Fruit fly (Drosophila melanogaster) whole organism, adult: ENCODE measurements around the gene Zir.
A peak's percentile ranks its signal among the peaks of the same experiment; 100 is the strongest.

Source experiments
- CG11617 ChIP-seq: fragments of 200-800 bp; sonication (Bioruptor generic); optimal IDR thresholded peaks from 2 replicates; lab custom pipeline; 2017; ENCODE audit warnings: mild to moderate bottlenecking, missing biosample characterization, missing genetic modification reagents, missing genetic modification characterization
- CG12768 ChIP-seq: fragments of 200-800 bp; sonication (Bioruptor generic); optimal IDR thresholded peaks from 2 replicates; lab custom pipeline; 2017; ENCODE audit warnings: missing biosample characterization, missing genetic modification characterization, mild to moderate bottlenecking, moderate library complexity, missing genetic modification reagents
- CG14711 ChIP-seq: fragments of 200-800 bp; sonication (Bioruptor generic); optimal IDR thresholded peaks from 2 replicates; lab custom pipeline; 2018; ENCODE audit warnings: missing biosample characterization, mild to moderate bottlenecking, missing genetic modification characterization, moderate library complexity
- CG1620 ChIP-seq: fragments of 200-800 bp; sonication (Bioruptor generic); optimal IDR thresholded peaks from 2 replicates; lab custom pipeline; 2016; ENCODE audit warnings: missing biosample characterization, missing genetic modification characterization
- CG33017 ChIP-seq: fragments of 200-800 bp; sonication (Bioruptor generic); optimal IDR thresholded peaks from 2 replicates; lab custom pipeline; 2018; ENCODE audit warnings: missing biosample characterization, mild to moderate bottlenecking, missing genetic modification characterization, moderate library complexity
- CG5204 ChIP-seq: fragments of 200-800 bp; sonication (Bioruptor generic); optimal IDR thresholded peaks from 2 replicates; lab custom pipeline; 2016; ENCODE audit warnings: missing biosample characterization, missing genetic modification characterization
- CG7045 ChIP-seq: fragments of 200-800 bp; sonication (Bioruptor generic); optimal IDR thresholded peaks from 2 replicates; lab custom pipeline; 2017; ENCODE audit warnings: missing biosample characterization, mild to moderate bottlenecking, missing genetic modification characterization
- CG7101 ChIP-seq: fragments of 200-800 bp; sonication (Bioruptor generic); optimal IDR thresholded peaks from 2 replicates; lab custom pipeline; 2018; ENCODE audit warnings: missing biosample characterization, mild to moderate bottlenecking, missing genetic modification characterization, moderate library complexity
- Clk ChIP-seq: fragments of 200-800 bp; sonication (Bioruptor generic); optimal IDR thresholded peaks from 2 replicates; lab custom pipeline; 2017; ENCODE audit warnings: missing biosample characterization, missing genetic modification characterization
- Crg-1 ChIP-seq: fragments of 200-800 bp; sonication (Bioruptor generic); optimal IDR thresholded peaks from 2 replicates; lab custom pipeline; 2016; ENCODE audit warnings: missing biosample characterization, missing genetic modification characterization
- Hr96 ChIP-seq: fragments of 200-800 bp; sonication (Bioruptor generic); optimal IDR thresholded peaks from 2 replicates; lab custom pipeline; 2016; ENCODE audit warnings: missing biosample characterization, missing genetic modification characterization
- Mnt ChIP-seq: fragments of 200-800 bp; sonication (Bioruptor generic); optimal IDR thresholded peaks from 2 replicates; lab custom pipeline; 2016; ENCODE audit warnings: missing biosample characterization, mild to moderate bottlenecking, missing genetic modification characterization
- bab1 ChIP-seq: fragments of 200-800 bp; sonication (Bioruptor generic); optimal IDR thresholded peaks from 3 replicates; lab custom pipeline; 2019; ENCODE audit warnings: missing biosample characterization, mild to moderate bottlenecking, missing genetic modification characterization, moderate library complexity
- cic ChIP-seq: fragments of 200-800 bp; sonication (Bioruptor generic); optimal IDR thresholded peaks from 2 replicates; lab custom pipeline; 2017; ENCODE audit warnings: missing biosample characterization, mild to moderate bottlenecking, missing genetic modification characterization, moderate library complexity
- cnc ChIP-seq, 2 experiments: fragments of >200 bp; optimal IDR thresholded peaks; 2 replicates each; lab custom pipeline; 2017
- kay ChIP-seq: fragments of 200-800 bp; sonication (Bioruptor generic); peaks from one replicate; lab custom pipeline; 2016; ENCODE audit warnings: missing biosample characterization, missing genetic modification characterization, borderline replicate concordance
- ovo ChIP-seq: fragments of 200-800 bp; sonication (Bioruptor generic); optimal IDR thresholded peaks from 2 replicates; lab custom pipeline; 2016; ENCODE audit warnings: missing biosample characterization, missing genetic modification characterization
- pad ChIP-seq: fragments of 200-800 bp; sonication (Bioruptor generic); optimal IDR thresholded peaks from 3 replicates; lab custom pipeline; 2017; ENCODE audit warnings: missing biosample characterization, missing genetic modification characterization, mild to moderate bottlenecking, moderate library complexity, missing genetic modification reagents
- tj ChIP-seq: fragments of 200-800 bp; sonication (Bioruptor generic); optimal IDR thresholded peaks from 3 replicates; lab custom pipeline; 2017; ENCODE audit warnings: missing biosample characterization, mild to moderate bottlenecking, missing genetic modification characterization, moderate library complexity
- toe ChIP-seq: fragments of 200-800 bp; sonication (Bioruptor generic); optimal IDR thresholded peaks from 2 replicates; lab custom pipeline; 2016; ENCODE audit warnings: missing biosample characterization, missing genetic modification characterization

The Zir gene

dm6 chr2L:67279-67657 lies 27.3 kb upstream of the Zir start:
- TF ChIP-seq Crg-1 (GFP tag; lab: Kevin White, UChicago) (no peak), CG7045 (GFP tag; lab: Kevin White, UChicago) (no peak), Hr96 (no peak), tj (GFP tag; lab: Kevin White, UChicago) (no peak), cic (peak; percentile 11), kay (GFP tag; lab: Kevin White, UChicago) (peak; percentile 45), Mnt (no peak)

- peak; percentile 46 for TF ChIP-seq kay (GFP tag; lab: Kevin White, UChicago)
- TF ChIP-seq pad (GFP tag; lab: Kevin White, UChicago), result no peak
Observed at dm6 chr2L:69560-69959, 25.0 kb upstream of the Zir start.

- TF ChIP-seq CG33017 (tag; lab: Kevin White, UChicago), result no peak
- no peak for TF ChIP-seq CG12768 (GFP tag; lab: Kevin White, UChicago)
- TF ChIP-seq Crg-1 (GFP tag; lab: Kevin White, UChicago), result no peak
- peak; percentile 9 for TF ChIP-seq cic
- TF ChIP-seq kay (GFP tag; lab: Kevin White, UChicago), result peak; percentile 86
- no peak for TF ChIP-seq tj (GFP tag; lab: Kevin White, UChicago)
- no peak for TF ChIP-seq CG11617 (GFP tag; lab: Kevin White, UChicago)
- no peak for TF ChIP-seq Mnt
Observed at dm6 chr2L:71457-71856, 23.1 kb upstream of the Zir start, which contains the start of gene galectin. Gene galectin (plus strand): TSS chr2L:71757.

dm6 chr2L:71869-72751 lies 22.4 kb upstream of the Zir start:
- TF ChIP-seq CG12768 (GFP tag; lab: Kevin White, UChicago) (no peak), Clk (GFP tag; lab: Kevin White, UChicago) (no peak), CG14711 (no peak), Crg-1 (GFP tag; lab: Kevin White, UChicago) (no peak), cnc (optimal IDR thresholded peaks at IDR 0.05; lab: Kevin White, UChicago) (peak; percentile 65 to 67), CG5204 (GFP tag; lab: Kevin White, UChicago) (no peak), bab1 (GFP tag; lab: Kevin White, UChicago) (peak; percentile 43), Hr96 (no peak), CG1620 (GFP tag; lab: Kevin White, UChicago) (no peak), Mnt (no peak), CG7101 (tag; lab: Kevin White, UChicago) (peak; percentile 5), CG7045 (GFP tag; lab: Kevin White, UChicago) (no peak), CG33017 (tag; lab: Kevin White, UChicago) (peak; percentile 32), pad (GFP tag; lab: Kevin White, UChicago) (no peak), CG11617 (GFP tag; lab: Kevin White, UChicago) (no peak), ovo (GFP tag; lab: Kevin White, UChicago) (no peak), tj (GFP tag; lab: Kevin White, UChicago) (no peak), toe (no peak), cic (no peak), kay (GFP tag; lab: Kevin White, UChicago) (peak; percentile 90)

- TF ChIP-seq Hr96, result no peak
- TF ChIP-seq ovo (GFP tag; lab: Kevin White, UChicago), result no peak
- TF ChIP-seq cnc (optimal IDR thresholded peaks at IDR 0.05; lab: Kevin White, UChicago), result no peak
- TF ChIP-seq CG5204 (GFP tag; lab: Kevin White, UChicago), result no peak
- peak; percentile 65 for TF ChIP-seq Mnt
- TF ChIP-seq CG14711, result peak; percentile 46
- no peak for TF ChIP-seq bab1 (GFP tag; lab: Kevin White, UChicago)
- TF ChIP-seq pad (GFP tag; lab: Kevin White, UChicago), result peak; percentile 41
- peak; percentile 81 for TF ChIP-seq kay (GFP tag; lab: Kevin White, UChicago)
- TF ChIP-seq Clk (GFP tag; lab: Kevin White, UChicago), result no peak
- TF ChIP-seq CG12768 (GFP tag; lab: Kevin White, UChicago), result no peak
- TF ChIP-seq Crg-1 (GFP tag; lab: Kevin White, UChicago), result peak; percentile 8
- no peak for TF ChIP-seq toe
- TF ChIP-seq CG7045 (GFP tag; lab: Kevin White, UChicago), result no peak
- peak; percentile 33 for TF ChIP-seq tj (GFP tag; lab: Kevin White, UChicago)
- peak; percentile 69 for TF ChIP-seq cic
- no peak for TF ChIP-seq CG11617 (GFP tag; lab: Kevin White, UChicago)
- TF ChIP-seq CG7101 (tag; lab: Kevin White, UChicago), result peak; percentile 65
- TF ChIP-seq CG1620 (GFP tag; lab: Kevin White, UChicago), result peak; percentile 18
- no peak for TF ChIP-seq CG33017 (tag; lab: Kevin White, UChicago)
Observed at dm6 chr2L:72752-73435, 21.6 kb upstream of the Zir start.
